Worm (Caenorhabditis elegans) whole organism, early embryonic: ENCODE data around the gene F54F12.1.

Experiments used
- B0310.2 ChIP-seq: sonication (generic microtip); optimal IDR thresholded peaks from 2 replicates; lab custom pipeline; 2016; ENCODE audit warnings: mild to moderate bottlenecking, missing genetic modification characterization, missing compliant biosample characterization
- F13C5.2 ChIP-seq: sonication (generic microtip); optimal IDR thresholded peaks from 2 replicates; lab custom pipeline; 2017; ENCODE audit warnings: mild to moderate bottlenecking, missing genetic modification characterization, inconsistent platforms, missing compliant biosample characterization
- aly-1 ChIP-seq: sonication (generic microtip); optimal IDR thresholded peaks from 2 replicates; lab custom pipeline; 2016; ENCODE audit warnings: missing genetic modification characterization, missing compliant biosample characterization
- ama-1 ChIP-seq: fragments of 150-350 bp; optimal IDR thresholded peaks from 2 replicates; lab custom pipeline; 2014
- ceh-13 ChIP-seq: fragments of 200-800 bp; sonication (Bioruptor generic); optimal IDR thresholded peaks from 2 replicates; lab custom pipeline; 2018; ENCODE audit warnings: mild to moderate bottlenecking, missing genetic modification characterization, missing compliant biosample characterization
- ceh-36 ChIP-seq: sonication (generic microtip); optimal IDR thresholded peaks from 2 replicates; lab custom pipeline; 2016; ENCODE audit warnings: missing genetic modification characterization, inconsistent platforms, missing compliant biosample characterization
- ets-7 ChIP-seq: sonication (generic microtip); optimal IDR thresholded peaks from 2 replicates; lab custom pipeline; 2016; ENCODE audit warnings: missing genotype, missing genetic modification characterization, missing compliant biosample characterization
- flt-1 ChIP-seq: fragments of 200-800 bp; sonication (Bioruptor generic); IDR thresholded peaks from 2 replicates; pipeline ENCODE4 v1.3.6; 2022; ENCODE audit warnings: missing genetic modification characterization, missing compliant biosample characterization
- hmbx-1 ChIP-seq: sonication (generic microtip); optimal IDR thresholded peaks from 2 replicates; lab custom pipeline; 2016; ENCODE audit warnings: mild to moderate bottlenecking, missing genetic modification characterization, missing compliant biosample characterization
- hmg-4 ChIP-seq: fragments of 200-800 bp; sonication (Bioruptor generic); optimal IDR thresholded peaks from 2 replicates; lab custom pipeline; 2018; ENCODE audit warnings: mild to moderate bottlenecking, missing genetic modification characterization, missing compliant biosample characterization
- hnd-1 ChIP-seq: sonication (generic microtip); optimal IDR thresholded peaks from 2 replicates; lab custom pipeline; 2016; ENCODE audit warnings: missing genetic modification characterization, missing compliant biosample characterization
- pes-1 ChIP-seq: fragments of 200-800 bp; sonication (Bioruptor generic); IDR thresholded peaks from 2 replicates; pipeline ENCODE4 v1.3.6; 2022; ENCODE audit warnings: missing genetic modification reagents, missing genetic modification characterization, missing compliant biosample characterization
- scrt-1 ChIP-seq: fragments of 200-800 bp; sonication (Bioruptor generic); IDR thresholded peaks from 2 replicates; pipeline ENCODE4 v1.3.6; 2022; ENCODE audit warnings: missing genetic modification characterization, missing compliant biosample characterization
- sea-1 ChIP-seq: fragments of 200-800 bp; sonication (Bioruptor generic); conservative IDR thresholded peaks from 2 replicates; pipeline ENCODE4 v1.3.6; 2022; ENCODE audit warnings: missing genetic modification characterization, missing compliant biosample characterization
- tbx-11 ChIP-seq: fragments of 200-800 bp; sonication (Bioruptor generic); IDR thresholded peaks from 2 replicates; pipeline ENCODE4 v1.3.6; 2022; ENCODE audit warnings: missing genetic modification characterization, missing compliant biosample characterization
- tbx-37 ChIP-seq: fragments of 200-800 bp; sonication (Bioruptor generic); conservative IDR thresholded peaks from 2 replicates; pipeline ENCODE4 v1.3.6; 2022; ENCODE audit warnings: missing genetic modification reagents, missing genetic modification characterization, missing compliant biosample characterization
- tra-4 ChIP-seq: sonication (generic microtip); optimal IDR thresholded peaks from 2 replicates; lab custom pipeline; 2017; ENCODE audit warnings: missing genetic modification characterization, missing compliant biosample characterization

Gene F54F12.1

ce11 chrIII:13055342-13055741 lies at the start of gene F54F12.1:
TSS of gene F54F12.1 (minus strand) at chrIII:13055442.
- TF ChIP-seq hnd-1 (no peak), B0310.2 (tag; lab: Kevin White, UChicago) (no peak), hmbx-1 (tag; lab: Kevin White, UChicago) (no peak), ceh-13 (GFP tag; lab: Kevin White, UChicago) (no peak), pes-1 (GFP tag; lab: Robert Waterston, UW) (no peak), flt-1 (GFP tag; lab: Robert Waterston, UW) (no peak), tbx-37 (no peak), ceh-36 (tag; lab: Kevin White, UChicago) (no peak), F13C5.2 (tag; lab: Kevin White, UChicago) (no peak), ets-7 (tag; lab: Kevin White, UChicago) (no peak), scrt-1 (GFP tag; lab: Robert Waterston, UW) (no peak), hmg-4 (no peak), tbx-11 (GFP tag; lab: Robert Waterston, UW) (no peak)

ce11 chrIII:13104410-13104809 lies 49.2 kb upstream of the F54F12.1 start:
- TF ChIP-seq pes-1 (GFP tag; lab: Robert Waterston, UW), result no peak
- no peak for TF ChIP-seq ceh-36 (tag; lab: Kevin White, UChicago)
- no peak for TF ChIP-seq tbx-37
- TF ChIP-seq hmbx-1 (tag; lab: Kevin White, UChicago), result no peak
- no peak for TF ChIP-seq sea-1 (GFP tag; lab: Robert Waterston, UW)
- no peak for TF ChIP-seq aly-1 (tag; lab: Kevin White, UChicago)
- TF ChIP-seq F13C5.2 (tag; lab: Kevin White, UChicago), result no peak

ce11 chrIII:13103980-13104379 lies 48.7 kb upstream of the F54F12.1 start:
- TF ChIP-seq F13C5.2 (tag; lab: Kevin White, UChicago), result no peak
- TF ChIP-seq flt-1 (GFP tag; lab: Robert Waterston, UW), result no peak
- TF ChIP-seq sea-1 (GFP tag; lab: Robert Waterston, UW), result no peak
- TF ChIP-seq ama-1 (lab: Kevin White, UChicago), result no peak
- no peak for TF ChIP-seq scrt-1 (GFP tag; lab: Robert Waterston, UW)
- TF ChIP-seq ceh-13 (GFP tag; lab: Kevin White, UChicago), result no peak
- no peak for TF ChIP-seq ets-7 (tag; lab: Kevin White, UChicago)
- TF ChIP-seq aly-1 (tag; lab: Kevin White, UChicago), result no peak
- TF ChIP-seq pes-1 (GFP tag; lab: Robert Waterston, UW), result no peak
- TF ChIP-seq ceh-36 (tag; lab: Kevin White, UChicago), result no peak
- TF ChIP-seq hmbx-1 (tag; lab: Kevin White, UChicago), result no peak

- no peak for TF ChIP-seq ets-7 (tag; lab: Kevin White, UChicago)
- no peak for TF ChIP-seq sea-1 (GFP tag; lab: Robert Waterston, UW)
- TF ChIP-seq flt-1 (GFP tag; lab: Robert Waterston, UW), result no peak
- TF ChIP-seq ama-1 (lab: Kevin White, UChicago), result no peak
- no peak for TF ChIP-seq tra-4 (tag; lab: Kevin White, UChicago)
- TF ChIP-seq pes-1 (GFP tag; lab: Robert Waterston, UW), result no peak
- no peak for TF ChIP-seq aly-1 (tag; lab: Kevin White, UChicago)
- TF ChIP-seq hnd-1, result no peak
- TF ChIP-seq hmbx-1 (tag; lab: Kevin White, UChicago), result no peak
- no peak for TF ChIP-seq hmg-4
- TF ChIP-seq ceh-36 (tag; lab: Kevin White, UChicago), result no peak
- TF ChIP-seq tbx-37, result no peak
- no peak for TF ChIP-seq F13C5.2 (tag; lab: Kevin White, UChicago)
- TF ChIP-seq tbx-11 (GFP tag; lab: Robert Waterston, UW), result no peak
- no peak for TF ChIP-seq B0310.2 (tag; lab: Kevin White, UChicago)
- TF ChIP-seq ceh-13 (GFP tag; lab: Kevin White, UChicago), result no peak
- no peak for TF ChIP-seq scrt-1 (GFP tag; lab: Robert Waterston, UW)
These were observed 45.8 kb upstream of the F54F12.1 start for ce11 chrIII:13101070-13101469.

ce11 chrIII:13099190-13099875 lies 44.1 kb upstream of the F54F12.1 start, which contains the start of gene pqn-83:
TSS of gene pqn-83 (minus strand) at chrIII:13099461.
- no peak for TF ChIP-seq sea-1 (GFP tag; lab: Robert Waterston, UW)
- no peak for TF ChIP-seq aly-1 (tag; lab: Kevin White, UChicago)
- no peak for TF ChIP-seq tbx-37
- no peak for TF ChIP-seq hnd-1
- TF ChIP-seq ceh-36 (tag; lab: Kevin White, UChicago), result no peak
- no peak for TF ChIP-seq B0310.2 (tag; lab: Kevin White, UChicago)
- TF ChIP-seq tra-4 (tag; lab: Kevin White, UChicago), result no peak
- TF ChIP-seq hmbx-1 (tag; lab: Kevin White, UChicago), result no peak
- TF ChIP-seq scrt-1 (GFP tag; lab: Robert Waterston, UW), result no peak
- TF ChIP-seq ama-1 (lab: Kevin White, UChicago), result no peak
- TF ChIP-seq flt-1 (GFP tag; lab: Robert Waterston, UW), result no peak
- no peak for TF ChIP-seq ceh-13 (GFP tag; lab: Kevin White, UChicago)
- no peak for TF ChIP-seq ets-7 (tag; lab: Kevin White, UChicago)
- TF ChIP-seq pes-1 (GFP tag; lab: Robert Waterston, UW), result no peak
- no peak for TF ChIP-seq hmg-4
- TF ChIP-seq F13C5.2 (tag; lab: Kevin White, UChicago), result no peak
- no peak for TF ChIP-seq tbx-11 (GFP tag; lab: Robert Waterston, UW)

- no peak for TF ChIP-seq B0310.2 (tag; lab: Kevin White, UChicago)
- TF ChIP-seq aly-1 (tag; lab: Kevin White, UChicago), result peak; percentile 18
These were observed 37.1 kb upstream of the F54F12.1 start for ce11 chrIII:13092352-13092751.

ce11 chrIII:13091072-13091538 lies 35.9 kb upstream of the F54F12.1 start, which contains the start of gene Y39E4B.13:
TSS of gene Y39E4B.13 (plus strand) at chrIII:13091122.
- TF ChIP-seq flt-1 (GFP tag; lab: Robert Waterston, UW) (no peak), F13C5.2 (tag; lab: Kevin White, UChicago) (no peak), tra-4 (tag; lab: Kevin White, UChicago) (no peak), B0310.2 (tag; lab: Kevin White, UChicago) (no peak), aly-1 (tag; lab: Kevin White, UChicago) (no peak), scrt-1 (GFP tag; lab: Robert Waterston, UW) (no peak), hmg-4 (no peak), pes-1 (GFP tag; lab: Robert Waterston, UW) (no peak), ama-1 (lab: Kevin White, UChicago) (no peak), tbx-11 (GFP tag; lab: Robert Waterston, UW) (no peak)
